Fruit fly (Drosophila melanogaster) whole organism, prepupa: ENCODE measurements around the gene DIP-eta.

ENCODE experiments used
- Blimp-1 ChIP-seq: fragments of 200-800 bp; sonication (Bioruptor generic); optimal IDR thresholded peaks from 3 replicates; lab custom pipeline; 2017; ENCODE audit warnings: missing biosample characterization, missing genetic modification characterization, mild to moderate bottlenecking, moderate library complexity, missing genetic modification reagents
- CG10631 ChIP-seq: fragments of 200-800 bp; sonication (Bioruptor generic); optimal IDR thresholded peaks from 2 replicates; lab custom pipeline; 2016; ENCODE audit warnings: missing biosample characterization, missing genetic modification characterization
- CG11294 ChIP-seq: fragments of 200-800 bp; sonication (Bioruptor generic); IDR thresholded peaks from 2 replicates; pipeline ENCODE4 v1.3.6; 2022; ENCODE audit warnings: missing biosample characterization, missing genetic modification characterization
- CG11762 ChIP-seq: fragments of 200-800 bp; sonication (Bioruptor generic); optimal IDR thresholded peaks from 3 replicates; lab custom pipeline; 2016; ENCODE audit warnings: missing biosample characterization, missing genetic modification characterization; ENCODE audit not compliant: insufficient read depth
- CG11902 ChIP-seq: fragments of 200-800 bp; sonication (Bioruptor generic); optimal IDR thresholded peaks from 3 replicates; lab custom pipeline; 2016; ENCODE audit warnings: missing biosample characterization, missing genetic modification characterization
- CG15336 ChIP-seq: fragments of 200-800 bp; sonication (Bioruptor generic); IDR thresholded peaks from 2 replicates; pipeline ENCODE4 v1.3.6; 2022; ENCODE audit warnings: missing biosample characterization, missing genetic modification characterization
- CG1621 ChIP-seq: fragments of 200-800 bp; sonication (Bioruptor generic); optimal IDR thresholded peaks from 3 replicates; lab custom pipeline; 2018; ENCODE audit warnings: missing biosample characterization, mild to moderate bottlenecking, missing genetic modification characterization
- CG16779 ChIP-seq: fragments of 200-800 bp; sonication (Bioruptor generic); optimal IDR thresholded peaks from 3 replicates; lab custom pipeline; 2017; ENCODE audit warnings: missing biosample characterization, mild to moderate bottlenecking, missing genetic modification characterization
- CG3032 ChIP-seq: fragments of 200-800 bp; optimal IDR thresholded peaks from 2 replicates; lab custom pipeline; 2019; ENCODE audit warnings: missing biosample characterization, mild to moderate bottlenecking, missing genetic modification characterization, moderate library complexity
- CG34406 ChIP-seq: fragments of 200-800 bp; sonication (Bioruptor generic); optimal IDR thresholded peaks from 3 replicates; lab custom pipeline; 2016; ENCODE audit warnings: missing biosample characterization, missing genetic modification characterization
- CG3919 ChIP-seq: fragments of 200-800 bp; sonication (Bioruptor generic); optimal IDR thresholded peaks from 3 replicates; lab custom pipeline; 2016; ENCODE audit warnings: missing biosample characterization, missing genetic modification characterization
- CG4318 ChIP-seq: fragments of 200-800 bp; sonication (Bioruptor generic); optimal IDR thresholded peaks from 3 replicates; lab custom pipeline; 2017; ENCODE audit warnings: missing biosample characterization, mild to moderate bottlenecking, missing genetic modification characterization
- CG6163 ChIP-seq: fragments of 200-800 bp; sonication (Bioruptor generic); IDR thresholded peaks from 3 replicates; pipeline ENCODE4 v1.3.6; 2022; ENCODE audit warnings: missing biosample characterization, missing genetic modification characterization
- CG6276 ChIP-seq: fragments of 200-800 bp; sonication (Bioruptor generic); optimal IDR thresholded peaks from 2 replicates; lab custom pipeline; 2017; ENCODE audit warnings: missing biosample characterization, mild to moderate bottlenecking, missing genetic modification characterization
- CG6792 ChIP-seq: fragments of 200-800 bp; sonication (Bioruptor generic); optimal IDR thresholded peaks from 3 replicates; lab custom pipeline; 2016; ENCODE audit warnings: missing biosample characterization, missing genetic modification characterization
- CG6808 ChIP-seq: fragments of 200-800 bp; sonication (Bioruptor generic); optimal IDR thresholded peaks from 3 replicates; lab custom pipeline; 2017; ENCODE audit warnings: missing biosample characterization, missing genetic modification characterization, mild to moderate bottlenecking, moderate library complexity, missing genetic modification reagents
- CG6854 ChIP-seq: fragments of 200-800 bp; sonication (Bioruptor generic); optimal IDR thresholded peaks from 2 replicates; lab custom pipeline; 2017; ENCODE audit warnings: missing biosample characterization, mild to moderate bottlenecking, missing genetic modification characterization
- CG8119 ChIP-seq: fragments of 200-800 bp; sonication (Bioruptor generic); IDR thresholded peaks from 3 replicates; pipeline ENCODE4 v1.3.6; 2022; ENCODE audit warnings: missing biosample characterization, missing genetic modification characterization
- CG8319 ChIP-seq: fragments of 200-800 bp; sonication (Bioruptor generic); optimal IDR thresholded peaks from 3 replicates; lab custom pipeline; 2016; ENCODE audit warnings: missing biosample characterization, missing genetic modification characterization
- CG9139 ChIP-seq: fragments of 200-800 bp; sonication (Bioruptor generic); optimal IDR thresholded peaks from 3 replicates; lab custom pipeline; 2017; ENCODE audit warnings: missing biosample characterization, mild to moderate bottlenecking, missing genetic modification characterization
- Eip78C ChIP-seq: fragments of 200-800 bp; sonication (Bioruptor generic); peaks from one replicate; lab custom pipeline; 2016; ENCODE audit warnings: missing biosample characterization, missing genetic modification characterization
- Eip93F ChIP-seq: fragments of 200-800 bp; sonication (Bioruptor generic); optimal IDR thresholded peaks from 2 replicates; lab custom pipeline; 2016; ENCODE audit warnings: missing biosample characterization, mild to moderate bottlenecking, missing genetic modification characterization
- Ets21C ChIP-seq: fragments of 200-800 bp; sonication (Bioruptor generic); optimal IDR thresholded peaks from 3 replicates; lab custom pipeline; 2016; ENCODE audit warnings: missing biosample characterization, missing genetic modification characterization
- Ets96B ChIP-seq: fragments of 200-800 bp; optimal IDR thresholded peaks from 2 replicates; lab custom pipeline; 2019; ENCODE audit warnings: missing biosample characterization, mild to moderate bottlenecking, missing genetic modification characterization, moderate library complexity
- Gug ChIP-seq: fragments of 200-800 bp; sonication (Bioruptor generic); IDR thresholded peaks from 2 replicates; pipeline ENCODE4 v1.3.6; 2022; ENCODE audit warnings: missing biosample characterization, missing genetic modification characterization
- Hr38 ChIP-seq: sonication (Bioruptor generic); optimal IDR thresholded peaks from 2 replicates; lab custom pipeline; 2016; ENCODE audit warnings: missing biosample characterization, missing genetic modification characterization
- Hr39 ChIP-seq: fragments of 200-800 bp; sonication (Bioruptor generic); optimal IDR thresholded peaks from 2 replicates; lab custom pipeline; 2016; ENCODE audit warnings: missing biosample characterization, missing genetic modification characterization
- Hr4 ChIP-seq: fragments of 200-800 bp; sonication (Bioruptor generic); optimal IDR thresholded peaks from 3 replicates; lab custom pipeline; 2016; ENCODE audit warnings: missing biosample characterization, missing genetic modification characterization
- Lpt ChIP-seq: fragments of 200-800 bp; sonication (Bioruptor generic); optimal IDR thresholded peaks from 3 replicates; lab custom pipeline; 2016; ENCODE audit warnings: missing biosample characterization, missing genetic modification characterization
- Met ChIP-seq: fragments of 200-800 bp; sonication (Bioruptor generic); optimal IDR thresholded peaks from 3 replicates; lab custom pipeline; 2016; ENCODE audit warnings: missing biosample characterization, missing genetic modification characterization
- OdsH ChIP-seq: fragments of 200-800 bp; sonication (Bioruptor generic); optimal IDR thresholded peaks from 3 replicates; lab custom pipeline; 2016; ENCODE audit warnings: missing biosample characterization, missing genetic modification characterization
- Smox ChIP-seq: fragments of 200-800 bp; sonication (Bioruptor generic); optimal IDR thresholded peaks from 3 replicates; lab custom pipeline; 2016; ENCODE audit warnings: missing biosample characterization, missing genetic modification characterization
- Sox102F ChIP-seq: fragments of 200-800 bp; sonication (Bioruptor generic); optimal IDR thresholded peaks from 2 replicates; lab custom pipeline; 2016; ENCODE audit warnings: missing biosample characterization, mild to moderate bottlenecking, missing genetic modification characterization
- Sox14 ChIP-seq: fragments of 200-800 bp; sonication (Bioruptor generic); optimal IDR thresholded peaks from 3 replicates; lab custom pipeline; 2016; ENCODE audit warnings: missing biosample characterization, missing genetic modification characterization
- achi ChIP-seq: fragments of 200-800 bp; sonication (Bioruptor generic); optimal IDR thresholded peaks from 3 replicates; lab custom pipeline; 2016; ENCODE audit warnings: missing biosample characterization, missing genetic modification characterization
- cyc ChIP-seq: fragments of 200-800 bp; sonication (Bioruptor generic); optimal IDR thresholded peaks from 3 replicates; lab custom pipeline; 2016; ENCODE audit warnings: missing biosample characterization, missing genetic modification characterization
- dac ChIP-seq: fragments of 200-800 bp; sonication (Bioruptor generic); optimal IDR thresholded peaks from 2 replicates; lab custom pipeline; 2017; ENCODE audit warnings: missing biosample characterization, mild to moderate bottlenecking, missing genetic modification characterization
- dsx ChIP-seq: fragments of 200-800 bp; optimal IDR thresholded peaks from 3 replicates; lab custom pipeline; 2019; ENCODE audit warnings: missing biosample characterization, mild to moderate bottlenecking, missing genetic modification characterization, moderate library complexity; ENCODE audit not compliant: poor library complexity, severe bottlenecking
- eg ChIP-seq: fragments of 200-800 bp; sonication (Bioruptor generic); IDR thresholded peaks from 3 replicates; pipeline ENCODE4 v1.3.6; 2022; ENCODE audit warnings: missing biosample characterization, missing genetic modification characterization
- esn ChIP-seq: fragments of 200-800 bp; sonication (Bioruptor generic); optimal IDR thresholded peaks from 2 replicates; lab custom pipeline; 2016; ENCODE audit warnings: missing biosample characterization, mild to moderate bottlenecking, missing genetic modification characterization, moderate library complexity
- fd59A ChIP-seq: fragments of 200-800 bp; sonication (Bioruptor generic); optimal IDR thresholded peaks from 2 replicates; lab custom pipeline; 2017; ENCODE audit warnings: missing biosample characterization, mild to moderate bottlenecking, missing genetic modification characterization, missing genetic modification reagents
- fkh ChIP-seq: fragments of 200-800 bp; sonication (Bioruptor generic); optimal IDR thresholded peaks from 3 replicates; lab custom pipeline; 2017; ENCODE audit warnings: missing biosample characterization, mild to moderate bottlenecking, missing genetic modification characterization, moderate library complexity
- net ChIP-seq: fragments of 200-800 bp; sonication (Bioruptor generic); optimal IDR thresholded peaks from 3 replicates; lab custom pipeline; 2016; ENCODE audit warnings: missing biosample characterization, missing genetic modification characterization
- salr ChIP-seq, 2 experiments: fragments of 200-800 bp; sonication (Bioruptor generic); optimal IDR thresholded peaks; 3 replicates each; lab custom pipeline; 2016 to 2018; ENCODE audit warnings: missing biosample characterization in 2 of 2, missing genetic modification characterization in 2 of 2, mild to moderate bottlenecking in 1 of 2
- spab ChIP-seq: fragments of 200-800 bp; sonication (Bioruptor generic); optimal IDR thresholded peaks from 2 replicates; lab custom pipeline; 2017; ENCODE audit warnings: missing biosample characterization, mild to moderate bottlenecking, missing genetic modification characterization, missing genetic modification reagents
- svp ChIP-seq: fragments of 200-800 bp; sonication (Bioruptor generic); peaks from one replicate; lab custom pipeline; 2016; ENCODE audit warnings: missing biosample characterization, missing genetic modification characterization
- topi ChIP-seq: fragments of 200-800 bp; sonication (Bioruptor generic); optimal IDR thresholded peaks from 3 replicates; lab custom pipeline; 2016; ENCODE audit warnings: missing biosample characterization, missing genetic modification characterization
- vri ChIP-seq: fragments of 200-800 bp; sonication (Bioruptor generic); optimal IDR thresholded peaks from 3 replicates; lab custom pipeline; 2016; ENCODE audit warnings: missing biosample characterization, mild to moderate bottlenecking, missing genetic modification characterization

Gene DIP-eta

DNA sequence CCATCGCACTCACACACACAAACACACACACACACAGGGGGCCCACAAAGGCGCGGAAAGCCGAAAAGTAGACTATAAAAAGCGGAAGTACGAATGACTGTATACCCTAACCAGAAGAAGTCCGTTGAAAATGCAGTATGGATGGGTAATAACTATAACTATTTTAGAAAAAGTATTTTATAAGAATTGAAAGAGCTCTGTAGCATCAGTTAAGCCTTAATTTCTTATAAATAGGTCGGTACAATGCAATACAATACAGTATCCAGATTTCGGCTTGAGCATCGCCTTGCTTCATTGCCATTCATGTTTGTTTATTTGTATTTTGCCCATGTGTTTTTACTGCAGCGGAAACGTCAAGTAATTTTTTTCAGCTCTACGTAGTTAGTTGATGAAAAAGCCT is 48.2 kb downstream of the DIP-eta start (continued):
- TF ChIP-seq fd59A (GFP tag; lab: Kevin White, UChicago) (peak; percentile 36), eg (peak; percentile 60; the same call in 2 of the 3 replicates), Lpt (GFP tag; lab: Kevin White, UChicago) (no peak), vri (GFP tag; lab: Kevin White, UChicago) (no peak), cyc (GFP tag; lab: Kevin White, UChicago) (peak; percentile 29), CG6276 (GFP tag; lab: Kevin White, UChicago) (no peak), salr (GFP tag; optimal IDR thresholded peaks at IDR 0.05; lab: Kevin White, UChicago) (peak in 1 of 2 experiments; percentile 26), achi (GFP tag; lab: Kevin White, UChicago) (peak; percentile 31), CG10631 (peak; percentile 53), dsx (GFP tag; lab: Kevin White, UChicago) (peak; percentile 45), CG8119 (GFP tag; lab: Robert Waterston, UW) (peak; percentile 60; the same call in 2 of the 3 replicates), Sox14 (GFP tag; lab: Kevin White, UChicago) (peak; percentile 43), Hr39 (GFP tag; lab: Kevin White, UChicago) (peak; percentile 56), Ets96B (tag; lab: Kevin White, UChicago) (peak; percentile 54), CG6808 (GFP tag; lab: Kevin White, UChicago) (peak; percentile 11), Sox102F (GFP tag; lab: Kevin White, UChicago) (peak; percentile 39), CG3919 (peak; percentile 49), svp (GFP tag; lab: Kevin White, UChicago) (peak; percentile 69), CG11294 (GFP tag; lab: Robert Waterston, UW) (no peak), CG6792 (GFP tag; lab: Kevin White, UChicago) (peak; percentile 25), CG4318 (GFP tag; lab: Kevin White, UChicago) (peak; percentile 33), OdsH (GFP tag; lab: Kevin White, UChicago) (peak; percentile 58), CG3032 (tag; lab: Kevin White, UChicago) (no peak), CG6854 (GFP tag; lab: Kevin White, UChicago) (no peak), CG11762 (GFP tag; lab: Kevin White, UChicago) (peak; percentile 10), net (no peak), Ets21C (GFP tag; lab: Kevin White, UChicago) (peak; percentile 15), topi (GFP tag; lab: Kevin White, UChicago) (peak; percentile 25)

DNA sequence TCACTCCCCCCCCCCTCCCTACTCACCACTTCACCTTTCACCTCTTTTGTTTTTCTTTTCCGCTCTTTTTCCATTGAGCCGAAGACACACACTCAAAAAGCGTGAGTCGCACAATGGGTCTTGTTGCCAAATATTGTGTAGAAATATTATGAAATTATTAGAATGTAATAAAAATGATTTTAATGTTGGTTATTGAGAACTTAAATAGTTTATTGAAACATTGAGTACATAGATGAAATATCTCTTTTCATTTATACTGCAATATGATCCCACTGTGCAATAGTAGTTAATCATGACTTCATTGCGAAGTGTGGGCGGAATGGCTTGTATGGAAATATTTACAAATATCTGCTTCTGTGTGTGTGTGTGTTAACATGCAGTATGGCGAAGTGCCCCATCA is 50.6 kb downstream of the DIP-eta start:
- no peak for TF ChIP-seq esn (GFP tag; lab: Kevin White, UChicago)
- peak; percentile 35 for TF ChIP-seq CG6792 (GFP tag; lab: Kevin White, UChicago)
- no peak for TF ChIP-seq Blimp-1
- TF ChIP-seq Ets21C (GFP tag; lab: Kevin White, UChicago) = no peak
- TF ChIP-seq eg = peak; percentile 91
- TF ChIP-seq Eip78C (GFP tag; lab: Kevin White, UChicago) = peak; percentile 72
- no peak for TF ChIP-seq CG8319
- peak; percentile 44 for TF ChIP-seq spab (GFP tag; lab: Kevin White, UChicago)
- peak; percentile 86 for TF ChIP-seq CG6163 (GFP tag; lab: Robert Waterston, UW)
- TF ChIP-seq CG16779 = no peak
- no peak for TF ChIP-seq Hr39 (GFP tag; lab: Kevin White, UChicago)
- TF ChIP-seq net = peak; percentile 15
- TF ChIP-seq CG1621 (tag; lab: Kevin White, UChicago) = peak; percentile 41
- TF ChIP-seq Gug = peak; percentile 77
- TF ChIP-seq salr (GFP tag; optimal IDR thresholded peaks at IDR 0.05; lab: Kevin White, UChicago) = peak; percentile 12 to 48
- TF ChIP-seq CG15336 (GFP tag; lab: Robert Waterston, UW) = peak; percentile 88
- no peak for TF ChIP-seq Hr38 (GFP tag; lab: Kevin White, UChicago)
- TF ChIP-seq fkh = no peak
- peak; percentile 20 for TF ChIP-seq CG9139
- TF ChIP-seq dac (GFP tag; lab: Kevin White, UChicago) = no peak
- TF ChIP-seq svp (GFP tag; lab: Kevin White, UChicago) = peak; percentile 36
- peak; percentile 60 for TF ChIP-seq Lpt (GFP tag; lab: Kevin White, UChicago)
- no peak for TF ChIP-seq Met (GFP tag; lab: Kevin White, UChicago)
- peak; percentile 8 for TF ChIP-seq CG6808 (GFP tag; lab: Kevin White, UChicago)
- TF ChIP-seq topi (GFP tag; lab: Kevin White, UChicago) = peak; percentile 10
- TF ChIP-seq Hr4 (GFP tag; lab: Kevin White, UChicago) = peak; percentile 58
- no peak for TF ChIP-seq CG11902 (GFP tag; lab: Kevin White, UChicago)
- TF ChIP-seq OdsH (GFP tag; lab: Kevin White, UChicago) = peak; percentile 46
- no peak for TF ChIP-seq vri (GFP tag; lab: Kevin White, UChicago)
- no peak for TF ChIP-seq Eip93F (GFP tag; lab: Kevin White, UChicago)
- no peak for TF ChIP-seq Smox (GFP tag; lab: Kevin White, UChicago)
- TF ChIP-seq Sox14 (GFP tag; lab: Kevin White, UChicago) = peak; percentile 12
- TF ChIP-seq cyc (GFP tag; lab: Kevin White, UChicago) = no peak
- TF ChIP-seq CG34406 (GFP tag; lab: Kevin White, UChicago) = peak; percentile 42
- TF ChIP-seq CG6854 (GFP tag; lab: Kevin White, UChicago) = no peak
